Fruit fly (Drosophila melanogaster) whole organism, prepupa: ENCODE measurements around the gene CG14321.

Source experiments
- CG16779 ChIP-seq: fragments of 200-800 bp; sonication (Bioruptor generic); optimal IDR thresholded peaks from 3 replicates; lab custom pipeline; 2017; ENCODE audit warnings: missing biosample characterization, mild to moderate bottlenecking, missing genetic modification characterization
- CG34406 ChIP-seq: fragments of 200-800 bp; sonication (Bioruptor generic); optimal IDR thresholded peaks from 3 replicates; lab custom pipeline; 2016; ENCODE audit warnings: missing biosample characterization, missing genetic modification characterization
- CG3919 ChIP-seq: fragments of 200-800 bp; sonication (Bioruptor generic); optimal IDR thresholded peaks from 3 replicates; lab custom pipeline; 2016; ENCODE audit warnings: missing biosample characterization, missing genetic modification characterization
- CG6163 ChIP-seq: fragments of 200-800 bp; sonication (Bioruptor generic); IDR thresholded peaks from 3 replicates; pipeline ENCODE4 v1.3.6; 2022; ENCODE audit warnings: missing biosample characterization, missing genetic modification characterization
- CG6792 ChIP-seq: fragments of 200-800 bp; sonication (Bioruptor generic); optimal IDR thresholded peaks from 3 replicates; lab custom pipeline; 2016; ENCODE audit warnings: missing biosample characterization, missing genetic modification characterization
- CG8119 ChIP-seq: fragments of 200-800 bp; sonication (Bioruptor generic); IDR thresholded peaks from 3 replicates; pipeline ENCODE4 v1.3.6; 2022; ENCODE audit warnings: missing biosample characterization, missing genetic modification characterization
- Gug ChIP-seq: fragments of 200-800 bp; sonication (Bioruptor generic); IDR thresholded peaks from 2 replicates; pipeline ENCODE4 v1.3.6; 2022; ENCODE audit warnings: missing biosample characterization, missing genetic modification characterization
- Lpt ChIP-seq: fragments of 200-800 bp; sonication (Bioruptor generic); optimal IDR thresholded peaks from 3 replicates; lab custom pipeline; 2016; ENCODE audit warnings: missing biosample characterization, missing genetic modification characterization
- Sox102F ChIP-seq: fragments of 200-800 bp; sonication (Bioruptor generic); optimal IDR thresholded peaks from 2 replicates; lab custom pipeline; 2016; ENCODE audit warnings: missing biosample characterization, mild to moderate bottlenecking, missing genetic modification characterization
- acj6 ChIP-seq: fragments of 200-800 bp; sonication (Bioruptor generic); optimal IDR thresholded peaks from 3 replicates; lab custom pipeline; 2016; ENCODE audit warnings: missing biosample characterization, missing genetic modification characterization
- cyc ChIP-seq: fragments of 200-800 bp; sonication (Bioruptor generic); optimal IDR thresholded peaks from 3 replicates; lab custom pipeline; 2016; ENCODE audit warnings: missing biosample characterization, missing genetic modification characterization
- dsx ChIP-seq: fragments of 200-800 bp; optimal IDR thresholded peaks from 3 replicates; lab custom pipeline; 2019; ENCODE audit warnings: missing biosample characterization, mild to moderate bottlenecking, missing genetic modification characterization, moderate library complexity; ENCODE audit not compliant: poor library complexity, severe bottlenecking
- fd85E ChIP-seq: fragments of 200-800 bp; sonication (Bioruptor generic); optimal IDR thresholded peaks from 3 replicates; lab custom pipeline; 2016; ENCODE audit warnings: missing biosample characterization, missing genetic modification characterization

DNA sequence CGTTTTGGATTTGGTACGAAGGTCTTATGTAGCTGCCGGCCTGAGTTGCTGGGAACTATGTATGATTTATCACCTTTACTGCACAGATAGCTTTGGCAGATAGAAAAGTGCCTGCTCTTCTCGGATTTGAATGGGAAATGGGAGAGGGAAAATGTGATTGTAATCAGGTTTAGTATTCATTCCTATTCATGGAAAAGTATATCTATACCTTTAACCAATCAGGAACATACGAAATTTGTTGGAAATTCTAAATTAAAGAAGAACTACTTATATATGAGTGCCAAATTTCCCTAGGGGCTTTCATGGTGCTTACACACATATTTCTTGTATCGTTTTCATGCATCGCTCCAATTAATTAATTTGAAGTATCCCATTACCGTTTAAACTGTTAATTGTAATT is 8.4 kb upstream of the CG14321 start, which contains the start of gene Atg8b:
- TF ChIP-seq CG8119 (GFP tag; lab: Robert Waterston, UW) = no peak
- no peak for TF ChIP-seq Gug (GFP tag; lab: Robert Waterston, UW)
- TF ChIP-seq CG16779 (tag; lab: Kevin White, UChicago) = no peak
- TF ChIP-seq Sox102F (GFP tag; lab: Kevin White, UChicago) = no peak
- TF ChIP-seq CG34406 = no peak
- no peak for TF ChIP-seq acj6 (GFP tag; lab: Kevin White, UChicago)
- TF ChIP-seq Lpt (GFP tag; lab: Kevin White, UChicago) = no peak
- no peak for TF ChIP-seq cyc (GFP tag; lab: Kevin White, UChicago)
- TF ChIP-seq CG3919 (GFP tag; lab: Kevin White, UChicago) = no peak
- no peak for TF ChIP-seq dsx (GFP tag; lab: Kevin White, UChicago)
- no peak for TF ChIP-seq fd85E (GFP tag; lab: Kevin White, UChicago)
- TF ChIP-seq CG6792 (GFP tag; lab: Kevin White, UChicago) = no peak
- TF ChIP-seq CG6163 (GFP tag; lab: Robert Waterston, UW) = no peak
